Fruit fly (Drosophila melanogaster) S2 (cell line): Measurements from ENCODE around the gene oc.

Experiments
- CG8478 ChIP-seq: fragments of >200 bp; optimal IDR thresholded peaks from 2 replicates; lab custom pipeline; 2018
- CTCF ChIP-seq, 2 experiments: fragments of >200 bp; optimal IDR thresholded peaks; 2 replicates each; lab custom pipeline; 2018

DNA sequence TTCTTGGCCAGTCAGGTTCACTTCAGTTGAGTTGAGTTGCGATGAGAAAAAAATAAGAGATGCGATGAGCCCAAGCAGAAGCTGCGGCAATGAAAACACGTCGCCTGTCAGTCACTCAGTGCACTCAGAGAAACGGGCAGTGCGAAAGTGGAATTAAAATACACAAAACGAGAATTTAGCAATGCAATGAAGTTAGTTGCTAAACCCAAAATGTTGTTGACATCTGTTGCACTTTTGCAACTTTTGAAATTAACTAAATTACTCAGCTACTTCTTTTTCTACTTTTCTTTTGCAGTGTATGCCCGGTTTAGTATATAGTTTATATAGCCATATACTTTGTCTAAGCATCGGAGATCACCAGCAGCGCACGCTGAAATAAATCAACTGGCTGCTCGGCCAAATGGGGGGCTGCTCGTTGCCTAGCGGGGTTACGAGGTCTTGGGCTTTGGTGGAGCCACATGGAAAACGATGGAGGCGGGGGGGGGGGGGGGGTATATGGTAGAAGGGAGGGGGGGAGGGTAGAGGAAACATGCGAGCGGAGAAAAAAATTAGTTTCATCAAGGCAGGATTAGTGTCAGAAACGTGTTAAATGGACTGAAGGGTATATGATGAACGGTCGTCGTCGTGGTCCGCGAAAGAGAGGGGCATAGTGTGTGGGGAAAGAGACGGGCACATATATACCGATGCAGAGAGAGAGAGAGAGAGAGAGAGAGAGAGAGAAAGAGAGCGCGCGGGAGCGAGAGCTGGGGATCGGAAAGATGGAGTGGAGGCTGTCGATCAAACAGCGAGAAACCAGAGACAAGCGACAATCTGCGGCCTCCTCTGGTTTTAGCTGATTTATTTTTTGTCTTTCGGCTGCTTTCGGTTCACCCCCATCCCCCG lies 6.3 kb upstream of the oc start:
- TF ChIP-seq CG8478 (lab: Kevin White, UChicago) (no peak), CTCF (optimal IDR thresholded peaks at IDR 0.05; lab: Kevin White, UChicago) (no peak)
